Fruit fly (Drosophila melanogaster) whole organism, embryonic: Measurements from ENCODE around the gene CG4020.

Experiments
- Adf1 ChIP-seq: fragments of 200-800 bp; sonication (Bioruptor generic); IDR thresholded peaks from 2 replicates; pipeline ENCODE4 v1.3.6; 2022; ENCODE audit warnings: missing biosample characterization, missing genetic modification characterization
- Antp ChIP-seq: fragments of 200-800 bp; sonication (Bioruptor generic); optimal IDR thresholded peaks from 3 replicates; lab custom pipeline; 2016; ENCODE audit warnings: missing biosample characterization, missing genetic modification characterization
- Blimp-1 ChIP-seq: fragments of 200-800 bp; sonication (Bioruptor generic); optimal IDR thresholded peaks from 3 replicates; lab custom pipeline; 2018; ENCODE audit warnings: missing biosample characterization, missing genetic modification characterization, mild to moderate bottlenecking, moderate library complexity, missing genetic modification reagents
- CG10147 ChIP-seq: fragments of 200-800 bp; sonication (Bioruptor generic); optimal IDR thresholded peaks from 2 replicates; lab custom pipeline; 2019; ENCODE audit warnings: missing biosample characterization, mild to moderate bottlenecking, missing genetic modification characterization, moderate library complexity
- CG11085 ChIP-seq: fragments of 200-800 bp; sonication (Bioruptor generic); IDR thresholded peaks from 2 replicates; pipeline ENCODE4 v1.3.6; 2022; ENCODE audit warnings: missing biosample characterization, missing genetic modification characterization
- CG11504 ChIP-seq: fragments of 200-800 bp; sonication (Bioruptor generic); optimal IDR thresholded peaks from 3 replicates; lab custom pipeline; 2019; ENCODE audit warnings: missing biosample characterization, mild to moderate bottlenecking, missing genetic modification characterization, moderate library complexity
- CG12942 ChIP-seq: fragments of 200-800 bp; sonication (Bioruptor generic); optimal IDR thresholded peaks from 3 replicates; lab custom pipeline; 2016; ENCODE audit warnings: missing biosample characterization, missing genetic modification characterization
- CG15514 ChIP-seq: fragments of 200-800 bp; sonication (Bioruptor generic); optimal IDR thresholded peaks from 3 replicates; lab custom pipeline; 2017; ENCODE audit warnings: missing biosample characterization, missing genetic modification characterization, mild to moderate bottlenecking, moderate library complexity, missing genetic modification reagents
- CG1603 ChIP-seq: fragments of 200-800 bp; sonication (Bioruptor generic); optimal IDR thresholded peaks from 2 replicates; lab custom pipeline; 2019; ENCODE audit warnings: missing biosample characterization, mild to moderate bottlenecking, missing genetic modification characterization, moderate library complexity
- CG17359 ChIP-seq: fragments of 200-800 bp; sonication (Bioruptor generic); optimal IDR thresholded peaks from 3 replicates; lab custom pipeline; 2018; ENCODE audit warnings: missing biosample characterization, mild to moderate bottlenecking, missing genetic modification characterization, moderate library complexity
- CG17385 ChIP-seq: fragments of 200-800 bp; sonication (Bioruptor generic); optimal IDR thresholded peaks from 3 replicates; lab custom pipeline; 2018; ENCODE audit warnings: missing biosample characterization, mild to moderate bottlenecking, missing genetic modification characterization
- CG2875 ChIP-seq: fragments of 200-800 bp; sonication (Bioruptor generic); optimal IDR thresholded peaks from 2 replicates; lab custom pipeline; 2017; ENCODE audit warnings: missing biosample characterization, mild to moderate bottlenecking, missing genetic modification characterization, missing genetic modification reagents
- CG30403 ChIP-seq: fragments of 200-800 bp; sonication (Bioruptor generic); optimal IDR thresholded peaks from 3 replicates; lab custom pipeline; 2016; ENCODE audit warnings: missing biosample characterization, missing genetic modification characterization
- CG31441 ChIP-seq: fragments of 200-800 bp; sonication (Bioruptor generic); IDR thresholded peaks from 2 replicates; pipeline ENCODE4 v1.3.6; 2022; ENCODE audit warnings: missing biosample characterization, missing genetic modification characterization
- CG34376 ChIP-seq: fragments of 200-800 bp; sonication (Bioruptor generic); optimal IDR thresholded peaks from 2 replicates; lab custom pipeline; 2018; ENCODE audit warnings: missing biosample characterization, mild to moderate bottlenecking, missing genetic modification characterization
- CG4404 ChIP-seq: fragments of 200-800 bp; sonication (Bioruptor generic); IDR thresholded peaks from 2 replicates; pipeline ENCODE4 v1.3.6; 2022; ENCODE audit warnings: missing biosample characterization, missing genetic modification characterization
- CG4424 ChIP-seq: fragments of 200-800 bp; sonication (Bioruptor generic); optimal IDR thresholded peaks from 3 replicates; lab custom pipeline; 2016; ENCODE audit warnings: missing biosample characterization, missing genetic modification characterization
- CG6654 ChIP-seq: fragments of 200-800 bp; sonication (Bioruptor generic); optimal IDR thresholded peaks from 2 replicates; lab custom pipeline; 2017; ENCODE audit warnings: missing biosample characterization, mild to moderate bottlenecking, missing genetic modification characterization
- CG8388 ChIP-seq: fragments of 200-800 bp; sonication (Bioruptor generic); optimal IDR thresholded peaks from 2 replicates; lab custom pipeline; 2019; ENCODE audit warnings: missing biosample characterization, mild to moderate bottlenecking, missing genetic modification characterization, moderate library complexity
- CG8924 ChIP-seq: fragments of 200-800 bp; optimal IDR thresholded peaks from 3 replicates; lab custom pipeline; 2019; ENCODE audit warnings: missing biosample characterization, mild to moderate bottlenecking, missing genetic modification characterization, moderate library complexity
- CG9817 ChIP-seq: fragments of 200-800 bp; sonication (Bioruptor generic); optimal IDR thresholded peaks from 2 replicates; lab custom pipeline; 2018; ENCODE audit warnings: missing biosample characterization, mild to moderate bottlenecking, missing genetic modification characterization, moderate library complexity
- CoRest ChIP-seq: fragments of 200-800 bp; sonication (Bioruptor generic); optimal IDR thresholded peaks from 3 replicates; lab custom pipeline; 2018; ENCODE audit warnings: missing biosample characterization, mild to moderate bottlenecking, missing genetic modification characterization, moderate library complexity
- Dip3 ChIP-seq: fragments of 200-800 bp; sonication (Bioruptor generic); optimal IDR thresholded peaks from 3 replicates; lab custom pipeline; 2016; ENCODE audit warnings: missing biosample characterization, missing genetic modification characterization
- Drgx ChIP-seq: fragments of 200-800 bp; sonication (Bioruptor generic); IDR thresholded peaks from 2 replicates; pipeline ENCODE4 v1.3.6; 2022; ENCODE audit warnings: missing biosample characterization, missing genetic modification characterization
- Fer2 ChIP-seq: fragments of 200-800 bp; sonication (Bioruptor generic); optimal IDR thresholded peaks from 2 replicates; lab custom pipeline; 2018; ENCODE audit warnings: missing biosample characterization, mild to moderate bottlenecking, missing genetic modification characterization, moderate library complexity
- Fer3 ChIP-seq: fragments of 200-800 bp; sonication (Bioruptor generic); optimal IDR thresholded peaks from 2 replicates; lab custom pipeline; 2018; ENCODE audit warnings: missing biosample characterization, mild to moderate bottlenecking, missing genetic modification characterization, moderate library complexity
- Mad ChIP-seq: fragments of 200-800 bp; sonication (Bioruptor generic); optimal IDR thresholded peaks from 2 replicates; lab custom pipeline; 2016; ENCODE audit warnings: missing biosample characterization, missing genetic modification characterization
- Meics ChIP-seq: fragments of 200-800 bp; sonication (Bioruptor generic); optimal IDR thresholded peaks from 2 replicates; lab custom pipeline; 2017; ENCODE audit warnings: missing biosample characterization, mild to moderate bottlenecking, missing genetic modification characterization
- Myb ChIP-seq: fragments of 200-800 bp; sonication (Bioruptor generic); optimal IDR thresholded peaks from 2 replicates; lab custom pipeline; 2016; ENCODE audit warnings: missing biosample characterization, missing genetic modification characterization
- Ptx1 ChIP-seq: fragments of 200-800 bp; sonication (Bioruptor generic); IDR thresholded peaks from 2 replicates; pipeline ENCODE4 v1.3.6; 2022; ENCODE audit warnings: missing biosample characterization, missing genetic modification characterization
- Scr ChIP-seq: fragments of 200-800 bp; sonication (Bioruptor generic); IDR thresholded peaks from 2 replicates; pipeline ENCODE4 v1.3.6; 2022; ENCODE audit warnings: missing biosample characterization, missing genetic modification characterization; ENCODE audit not compliant: partially characterized antibody
- Sry-β ChIP-seq: fragments of 200-800 bp; sonication (Bioruptor generic); optimal IDR thresholded peaks from 2 replicates; lab custom pipeline; 2018; ENCODE audit warnings: missing biosample characterization, mild to moderate bottlenecking, missing genetic modification characterization, moderate library complexity
- bsh ChIP-seq, 2 experiments: fragments of 200-800 bp; sonication (Bioruptor generic); optimal IDR thresholded peaks; 2 replicates each; lab custom pipeline; 2017 to 2018; ENCODE audit warnings: mild to moderate bottlenecking in 2 of 2, missing biosample characterization in 2 of 2, missing genetic modification characterization in 2 of 2, moderate library complexity in 1 of 2
- dan ChIP-seq: fragments of 200-800 bp; sonication (Bioruptor generic); IDR thresholded peaks from 2 replicates; pipeline ENCODE4 v1.3.6; 2022; ENCODE audit warnings: missing biosample characterization, missing genetic modification characterization
- dmrt11E ChIP-seq: fragments of 200-800 bp; sonication (Bioruptor generic); optimal IDR thresholded peaks from 3 replicates; lab custom pipeline; 2018; ENCODE audit warnings: missing biosample characterization, mild to moderate bottlenecking, missing genetic modification characterization, moderate library complexity
- dmrt99B ChIP-seq: fragments of 200-800 bp; sonication (Bioruptor generic); optimal IDR thresholded peaks from 2 replicates; lab custom pipeline; 2018; ENCODE audit warnings: missing biosample characterization, mild to moderate bottlenecking, missing genetic modification characterization, moderate library complexity
- esg ChIP-seq: fragments of 200-800 bp; sonication (Bioruptor generic); conservative IDR thresholded peaks from 2 replicates; pipeline ENCODE4 v1.3.6; 2022; ENCODE audit warnings: missing biosample characterization, missing genetic modification characterization
- fd3F ChIP-seq: fragments of 200-800 bp; sonication (Bioruptor generic); optimal IDR thresholded peaks from 2 replicates; lab custom pipeline; 2018; ENCODE audit warnings: missing biosample characterization, mild to moderate bottlenecking, missing genetic modification characterization, moderate library complexity
- gem ChIP-seq: fragments of 200-800 bp; sonication (Bioruptor generic); optimal IDR thresholded peaks from 2 replicates; lab custom pipeline; 2019; ENCODE audit warnings: missing biosample characterization, mild to moderate bottlenecking, missing genetic modification characterization, moderate library complexity
- gsb ChIP-seq: fragments of 200-800 bp; sonication (Bioruptor generic); IDR thresholded peaks from 2 replicates; pipeline ENCODE4 v1.3.6; 2022; ENCODE audit warnings: missing biosample characterization, missing genetic modification characterization
- her ChIP-seq: fragments of 200-800 bp; sonication (Bioruptor generic); optimal IDR thresholded peaks from 2 replicates; lab custom pipeline; 2016; ENCODE audit warnings: missing biosample characterization, missing genetic modification characterization
- hkb ChIP-seq, 2 experiments: fragments of 200-800 bp in 1 of 2; fragments of >200 bp in 1 of 2; sonication (Bioruptor generic) in 1 of 2; IDR thresholded peaks in 1 of 2; optimal IDR thresholded peaks in 1 of 2; 2 replicates each; pipeline versions ENCODE4 v1.3.6 to Lab custom; 2017 to 2022; ENCODE audit warnings: missing biosample characterization in 1 of 2, missing genetic modification characterization in 1 of 2
- ind ChIP-seq: fragments of 200-800 bp; sonication (Bioruptor generic); optimal IDR thresholded peaks from 3 replicates; lab custom pipeline; 2016; ENCODE audit warnings: missing biosample characterization, missing genetic modification characterization
- jigr1 ChIP-seq: fragments of 200-800 bp; sonication (Bioruptor generic); IDR thresholded peaks from 3 replicates; pipeline ENCODE4 v1.3.6; 2022; ENCODE audit warnings: missing biosample characterization, missing genetic modification characterization
- pan ChIP-seq, 4 experiments: fragments of >200 bp in 3 of 4; fragments of 200-800 bp in 1 of 4; sonication (Bioruptor generic) in 1 of 4; optimal IDR thresholded peaks in 3 of 4; IDR thresholded peaks in 1 of 4; 2 replicates each; pipeline versions ENCODE4 v1.3.6 to Lab custom; 2017 to 2022; ENCODE audit warnings: missing biosample characterization in 2 of 4, missing genetic modification characterization in 2 of 4, mixed read lengths in 1 of 4
- pb ChIP-seq: fragments of 200-800 bp; sonication (Bioruptor generic); optimal IDR thresholded peaks from 3 replicates; lab custom pipeline; 2016; ENCODE audit warnings: missing biosample characterization, missing genetic modification characterization
- phol ChIP-seq: fragments of 200-800 bp; sonication (Bioruptor generic); optimal IDR thresholded peaks from 3 replicates; lab custom pipeline; 2018; ENCODE audit warnings: missing biosample characterization, mild to moderate bottlenecking, missing genetic modification characterization, moderate library complexity
- sens-2 ChIP-seq: fragments of 200-800 bp; sonication (Bioruptor generic); IDR thresholded peaks from 2 replicates; pipeline ENCODE4 v1.3.6; 2022; ENCODE audit warnings: missing biosample characterization, missing genetic modification characterization
- sisA ChIP-seq: fragments of 200-800 bp; sonication (Bioruptor generic); IDR thresholded peaks from 2 replicates; pipeline ENCODE4 v1.3.6; 2022; ENCODE audit warnings: missing biosample characterization, missing genetic modification characterization

CG4020 gene

dm6 chrX:5924378-5924777 is 18.8 kb downstream of the CG4020 start:
- TF ChIP-seq CG4404 (GFP tag; lab: Robert Waterston, UW), result no peak
- peak; percentile 11 for TF ChIP-seq CG10147
- TF ChIP-seq Drgx (GFP tag; lab: Robert Waterston, UW), result peak; percentile 53; the same call in 1 of the 2 replicates
- TF ChIP-seq CG11085, result no peak
- peak; percentile 17 for TF ChIP-seq dmrt11E (tag; lab: Kevin White, UChicago)
- peak; percentile 47 for TF ChIP-seq phol (tag; lab: Kevin White, UChicago)
- no peak for TF ChIP-seq CoRest (tag; lab: Kevin White, UChicago)
- TF ChIP-seq Sry-β (GFP tag; lab: Kevin White, UChicago), result no peak
- TF ChIP-seq Scr, result no peak
- no peak for TF ChIP-seq esg (GFP tag; lab: Robert Waterston, UW)
- no peak for TF ChIP-seq hkb (optimal IDR thresholded peaks at IDR 0.05; lab: Kevin White, UChicago)
- TF ChIP-seq hkb (GFP tag; IDR thresholded peaks at IDR 0.05; lab: Robert Waterston, UW), result 0 out of 2 replicates have a peak, but pooled peaks have one; percentile 27
- TF ChIP-seq dmrt99B, result peak; percentile 40
- TF ChIP-seq Meics (GFP tag; lab: Kevin White, UChicago), result peak; percentile 28
- peak; percentile 42 for TF ChIP-seq Blimp-1 (GFP tag; lab: Kevin White, UChicago)
- TF ChIP-seq fd3F (GFP tag; lab: Kevin White, UChicago), result no peak
- no peak for TF ChIP-seq sens-2
- no peak for TF ChIP-seq Antp (GFP tag; lab: Kevin White, UChicago)
- peak; percentile 5 for TF ChIP-seq Fer3
- 0 out of 2 replicates have a peak, but pooled peaks have one; percentile 28 for TF ChIP-seq sisA (GFP tag; lab: Robert Waterston, UW)
- no peak for TF ChIP-seq pb (GFP tag; lab: Kevin White, UChicago)
- no peak for TF ChIP-seq CG15514 (GFP tag; lab: Kevin White, UChicago)
- peak; percentile 2 for TF ChIP-seq CG8924 (tag; lab: Kevin White, UChicago)
- TF ChIP-seq bsh (GFP tag; optimal IDR thresholded peaks at IDR 0.05; lab: Kevin White, UChicago), result peak; percentile 60 to 82
- peak; percentile 43 for TF ChIP-seq CG17359
- no peak for TF ChIP-seq CG4424
- peak; percentile 16 for TF ChIP-seq CG17385 (GFP tag; lab: Kevin White, UChicago)
- TF ChIP-seq her, result no peak
- TF ChIP-seq jigr1 (GFP tag; lab: Robert Waterston, UW), result no peak
- no peak for TF ChIP-seq pan (optimal IDR thresholded peaks at IDR 0.05; lab: Kevin White, UChicago)
- TF ChIP-seq pan (GFP tag; optimal IDR thresholded peaks at IDR 0.05 in 1 of 2, IDR thresholded peaks at IDR 0.05 in 1 of 2), result no peak
- TF ChIP-seq CG11504, result peak; percentile 59
- TF ChIP-seq CG9817 (tag; lab: Kevin White, UChicago), result no peak
- TF ChIP-seq Mad (GFP tag; lab: Kevin White, UChicago), result no peak
- peak; percentile 39 for TF ChIP-seq Ptx1 (GFP tag; lab: Robert Waterston, UW)
- TF ChIP-seq Adf1 (GFP tag; lab: Robert Waterston, UW), result no peak
- TF ChIP-seq Dip3 (GFP tag; lab: Kevin White, UChicago), result no peak
- peak; percentile 44 for TF ChIP-seq CG30403 (GFP tag; lab: Kevin White, UChicago)
- TF ChIP-seq dan (GFP tag; lab: Robert Waterston, UW), result no peak
- TF ChIP-seq CG34376 (GFP tag; lab: Kevin White, UChicago), result no peak
- peak; percentile 28; the same call in 1 of the 2 replicates for TF ChIP-seq CG31441 (GFP tag; lab: Robert Waterston, UW)
- no peak for TF ChIP-seq gsb (GFP tag; lab: Robert Waterston, UW)
- no peak for TF ChIP-seq Myb (GFP tag; lab: Kevin White, UChicago)
- TF ChIP-seq Fer2, result no peak
- TF ChIP-seq CG8388 (GFP tag; lab: Kevin White, UChicago), result peak; percentile 21
- TF ChIP-seq ind (GFP tag; lab: Kevin White, UChicago), result peak; percentile 18
- no peak for TF ChIP-seq CG6654 (GFP tag; lab: Kevin White, UChicago)
- TF ChIP-seq gem (tag; lab: Kevin White, UChicago), result peak; percentile 68
- no peak for TF ChIP-seq CG12942 (GFP tag; lab: Kevin White, UChicago)
- peak; percentile 9 for TF ChIP-seq CG2875 (GFP tag; lab: Kevin White, UChicago)
- TF ChIP-seq CG1603 (tag; lab: Kevin White, UChicago), result peak; percentile 49
